Worm (Caenorhabditis elegans): ENCODE measurements around the gene srh-190.

DNA sequence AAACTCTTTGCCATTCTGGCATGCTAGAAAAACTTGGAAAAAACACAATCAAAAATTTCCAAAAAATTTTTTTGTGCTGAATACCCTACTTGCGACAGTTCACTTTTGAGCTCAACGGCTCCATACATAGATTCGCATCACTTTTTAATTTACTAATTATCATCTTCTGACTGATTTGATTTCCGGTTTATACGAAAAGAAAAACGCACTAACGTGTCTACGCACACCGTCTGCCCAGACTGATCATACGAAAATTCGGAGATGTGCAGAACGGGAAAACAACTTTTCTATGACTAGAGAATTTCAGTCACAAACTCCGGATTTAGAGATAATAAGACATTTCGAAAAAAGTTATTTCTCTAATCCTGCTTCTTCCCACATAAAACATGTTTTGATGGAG, 18.4 kb upstream of the srh-190 start:
- TF ChIP-seq elt-1 (tag; optimal IDR thresholded peaks at IDR 0.05; ENCODE audit: borderline replicate concordance, insufficient read depth) (no peak), unc-62 (GFP tag; optimal IDR thresholded peaks at IDR 0.05) (no peak), nhr-12 (tag; optimal IDR thresholded peaks at IDR 0.05) (no peak), ztf-11 (tag; optimal IDR thresholded peaks at IDR 0.05) (no peak), elt-3 (tag; optimal IDR thresholded peaks at IDR 0.05) (no peak), sptf-1 (tag; optimal IDR thresholded peaks at IDR 0.05) (no peak), nhr-76 (tag; optimal IDR thresholded peaks at IDR 0.05) (no peak), snpc-4 (tag; optimal IDR thresholded peaks at IDR 0.05) (no peak)
